Worm (Caenorhabditis elegans) whole organism, L4 larva: ENCODE results near the gene C16C8.4.

ENCODE experiments used
- Y5F2A.4 ChIP-seq: fragments of 200-800 bp; sonication (Bioruptor generic); optimal IDR thresholded peaks from 2 replicates; lab custom pipeline; 2018; ENCODE audit warnings: mild to moderate bottlenecking, missing genetic modification characterization, missing compliant biosample characterization
- Y75B8A.6 ChIP-seq: fragments of 200-800 bp; sonication (Bioruptor generic); IDR thresholded peaks from 2 replicates; pipeline ENCODE4 v1.3.6; 2022; ENCODE audit warnings: missing genetic modification reagents, missing genetic modification characterization, missing compliant biosample characterization
- aha-1 ChIP-seq: fragments of 150-350 bp; peaks from one replicate; lab custom pipeline; 2014; ENCODE audit warnings: missing biosample characterization, missing genetic modification characterization
- ctbp-1 ChIP-seq: fragments of 200-800 bp; sonication (Bioruptor generic); IDR thresholded peaks from 2 replicates; pipeline ENCODE4 v1.3.6; 2022; ENCODE audit warnings: missing genetic modification reagents, missing genetic modification characterization, missing compliant biosample characterization
- daf-12 ChIP-seq: fragments of 150-350 bp; optimal IDR thresholded peaks from 2 replicates; lab custom pipeline; 2014; ENCODE audit warnings: missing biosample characterization, missing genetic modification reagents, missing genetic modification characterization
- daf-16 ChIP-seq, 3 experiments: sonication (generic microtip); optimal IDR thresholded peaks; 2 replicates each; lab custom pipeline; 2016 to 2017; ENCODE audit warnings: missing genetic modification characterization in 3 of 3, missing genetic modification reagents in 3 of 3, mild to moderate bottlenecking in 2 of 3, missing compliant biosample characterization in 2 of 3, missing biosample characterization in 1 of 3, moderate library complexity in 1 of 3
- dmd-6 ChIP-seq: fragments of 200-800 bp; sonication (Bioruptor generic); IDR thresholded peaks from 2 replicates; pipeline ENCODE4 v1.3.6; 2022; ENCODE audit warnings: missing genetic modification reagents, missing genetic modification characterization, missing compliant biosample characterization
- duxl-1 ChIP-seq: sonication (generic microtip); optimal IDR thresholded peaks from 2 replicates; lab custom pipeline; 2016; ENCODE audit warnings: mild to moderate bottlenecking, missing genetic modification characterization, moderate library complexity, missing compliant biosample characterization; ENCODE audit not compliant: poor library complexity
- dve-1 ChIP-seq: sonication (generic microtip); optimal IDR thresholded peaks from 2 replicates; lab custom pipeline; 2017; ENCODE audit warnings: antibody characterized with exemption, mild to moderate bottlenecking, missing genetic modification characterization, missing compliant biosample characterization; ENCODE audit not compliant: insufficient read depth
- egl-43 ChIP-seq: fragments of 200-800 bp; sonication (Bioruptor generic); IDR thresholded peaks from 2 replicates; pipeline ENCODE4 v1.3.6; 2022; ENCODE audit warnings: missing genetic modification reagents, missing genetic modification characterization, missing compliant biosample characterization
- hif-1 ChIP-seq, 2 experiments: sonication (generic microtip); optimal IDR thresholded peaks; 2 replicates each; lab custom pipeline; 2016 to 2017; ENCODE audit warnings: missing compliant biosample characterization in 2 of 2, missing genetic modification characterization in 2 of 2, missing genetic modification reagents in 2 of 2, missing genotype in 2 of 2, mild to moderate bottlenecking in 1 of 2
- hlh-11 ChIP-seq: fragments of 200-800 bp; sonication (Bioruptor generic); optimal IDR thresholded peaks from 2 replicates; lab custom pipeline; 2018; ENCODE audit warnings: mild to moderate bottlenecking, missing genetic modification characterization, missing compliant biosample characterization
- hlh-30 ChIP-seq: sonication (generic microtip); optimal IDR thresholded peaks from 2 replicates; lab custom pipeline; 2017; ENCODE audit warnings: antibody characterized with exemption, mild to moderate bottlenecking, missing genetic modification characterization, missing compliant biosample characterization; ENCODE audit not compliant: insufficient read depth
- hmg-1.1 ChIP-seq: fragments of 200-800 bp; sonication (Bioruptor generic); IDR thresholded peaks from 2 replicates; pipeline ENCODE4 v1.3.6; 2022; ENCODE audit warnings: missing genetic modification reagents, missing genetic modification characterization, missing compliant biosample characterization
- lim-7 ChIP-seq: fragments of 200-800 bp; sonication (Bioruptor generic); IDR thresholded peaks from 2 replicates; pipeline ENCODE4 v1.3.6; 2022; ENCODE audit warnings: missing genetic modification characterization, missing compliant biosample characterization
- lin-1 ChIP-seq: fragments of 200-800 bp; sonication (Bioruptor generic); IDR thresholded peaks from 2 replicates; pipeline ENCODE4 v1.3.6; 2022; ENCODE audit warnings: missing genetic modification reagents, missing genetic modification characterization, missing compliant biosample characterization
- lin-29 ChIP-seq: fragments of 200-800 bp; sonication (Bioruptor generic); IDR thresholded peaks from 2 replicates; pipeline ENCODE4 v1.3.6; 2022; ENCODE audit warnings: missing genetic modification reagents, missing genetic modification characterization, missing compliant biosample characterization
- lsy-2 ChIP-seq, 2 experiments: fragments of 150-350 bp in 1 of 2; sonication (generic microtip) in 1 of 2; optimal IDR thresholded peaks; 2 replicates each; lab custom pipeline; 2014 to 2017; ENCODE audit warnings: missing biosample characterization in 2 of 2, missing genetic modification characterization in 2 of 2
- madf-5 ChIP-seq, 2 experiments: fragments of 200-800 bp; sonication (Bioruptor generic); IDR thresholded peaks; 2 replicates each; pipeline ENCODE4 v1.3.6; 2022; ENCODE audit warnings: missing compliant biosample characterization in 2 of 2, missing genetic modification characterization in 2 of 2
- mdl-1 ChIP-seq, 2 experiments: fragments of 150-350 bp in 1 of 2; sonication (generic microtip) in 1 of 2; optimal IDR thresholded peaks; 2 replicates each; lab custom pipeline; 2014 to 2017; ENCODE audit warnings: missing biosample characterization in 2 of 2, missing genetic modification characterization in 2 of 2
- mdt-29 ChIP-seq: fragments of 200-800 bp; sonication (Bioruptor generic); IDR thresholded peaks from 2 replicates; pipeline ENCODE4 v1.3.6; 2022; ENCODE audit warnings: missing genetic modification reagents, missing genetic modification characterization, missing compliant biosample characterization
- mep-1 ChIP-seq: fragments of 150-350 bp; sonication (generic microtip); optimal IDR thresholded peaks from 3 replicates; lab custom pipeline; 2014; ENCODE audit warnings: missing biosample characterization, missing genetic modification characterization
- nhr-42 ChIP-seq: fragments of 200-800 bp; sonication (Bioruptor generic); IDR thresholded peaks from 2 replicates; pipeline ENCODE4 v1.3.6; 2022; ENCODE audit warnings: missing genetic modification characterization, missing compliant biosample characterization
- pqm-1 ChIP-seq: sonication (generic microtip); optimal IDR thresholded peaks from 2 replicates; lab custom pipeline; 2017; ENCODE audit warnings: missing biosample characterization, missing genetic modification characterization
- rbr-2 ChIP-seq: sonication (generic microtip); optimal IDR thresholded peaks from 2 replicates; lab custom pipeline; 2016; ENCODE audit warnings: missing genotype, missing genetic modification characterization, missing compliant biosample characterization
- saeg-2 ChIP-seq: fragments of 200-800 bp; sonication (Bioruptor generic); IDR thresholded peaks from 2 replicates; pipeline ENCODE4 v1.3.6; 2022; ENCODE audit warnings: missing genetic modification reagents, missing genetic modification characterization, missing compliant biosample characterization
- set-16 ChIP-seq: fragments of 200-800 bp; sonication (Bioruptor generic); IDR thresholded peaks from 2 replicates; pipeline ENCODE4 v1.3.6; 2022; ENCODE audit warnings: missing genetic modification reagents, missing genetic modification characterization, missing compliant biosample characterization
- zag-1 ChIP-seq: fragments of 150-350 bp; optimal IDR thresholded peaks from 2 replicates; lab custom pipeline; 2014; ENCODE audit warnings: missing biosample characterization, missing genetic modification characterization
- zfp-2 ChIP-seq: sonication (generic microtip); optimal IDR thresholded peaks from 2 replicates; lab custom pipeline; 2016; ENCODE audit warnings: mild to moderate bottlenecking, missing genetic modification characterization, missing compliant biosample characterization
- ztf-7 ChIP-seq: fragments of 150-350 bp; optimal IDR thresholded peaks from 2 replicates; lab custom pipeline; 2014; ENCODE audit warnings: missing biosample characterization, missing genetic modification characterization

Gene C16C8.4

DNA sequence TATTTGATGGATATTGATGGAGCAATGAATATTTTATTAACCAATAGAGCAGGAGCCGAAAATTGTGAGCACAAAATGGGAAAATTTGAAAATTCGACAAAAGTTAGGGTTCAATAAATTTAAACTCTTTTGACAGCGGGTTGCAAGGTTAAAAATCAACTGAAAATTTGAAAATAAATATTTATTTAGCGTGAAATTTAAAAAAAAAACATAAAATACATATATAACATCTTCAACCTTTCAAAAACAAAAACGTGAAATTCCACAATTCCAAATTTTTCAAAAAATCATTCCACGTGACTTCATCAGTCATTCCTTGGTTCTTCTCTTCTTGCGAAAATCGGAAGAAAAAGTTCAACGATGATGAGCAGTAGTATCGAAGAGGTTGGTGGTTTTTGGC is 14.8 kb downstream of the C16C8.4 start, which contains the start of gene C16C8.18:
Gene C16C8.18, plus strand, starts transcription at position 301 of the 400 bp plus-strand sequence.
- TF ChIP-seq saeg-2 (GFP tag; lab: Robert Waterston, UW): no peak

DNA sequence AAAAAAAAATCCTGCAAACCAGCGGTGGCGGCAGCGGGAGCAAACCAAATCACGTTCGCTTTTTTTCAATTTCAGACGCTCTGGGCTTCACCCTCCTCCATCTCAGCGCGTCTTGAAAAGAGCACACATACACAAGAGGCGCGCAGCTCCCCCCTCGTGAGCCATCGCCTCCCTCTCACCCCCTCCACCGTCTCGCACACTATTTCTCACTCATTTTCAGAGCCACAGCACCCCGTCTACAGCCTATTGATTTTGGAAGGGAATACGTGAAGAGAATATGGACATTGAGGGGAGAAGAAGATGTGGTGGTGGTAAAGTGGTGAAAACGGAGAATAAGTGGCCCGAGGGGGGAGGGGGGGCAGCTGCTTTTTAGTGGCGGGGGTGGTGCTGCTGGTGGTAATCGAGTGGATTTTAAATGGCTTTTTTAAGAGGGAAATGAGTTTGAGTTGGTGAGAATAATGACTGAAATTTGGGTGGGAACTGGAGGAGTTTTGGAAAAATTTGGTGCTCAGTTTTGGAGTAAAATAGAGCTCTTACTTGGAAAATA is 15.9 kb downstream of the C16C8.4 start:
- peak in 1 of 2 experiments; percentile 18 for TF ChIP-seq hif-1 (tag; optimal IDR thresholded peaks at IDR 0.05; lab: Kevin White, UChicago)
- no peak for TF ChIP-seq ztf-7 (tag; lab: Kevin White, UChicago)
- TF ChIP-seq rbr-2 (tag; lab: Kevin White, UChicago): peak; percentile 41
- TF ChIP-seq mep-1 (tag; lab: Kevin White, UChicago): peak; percentile 46
- TF ChIP-seq hlh-11 (tag; lab: Kevin White, UChicago): peak; percentile 1
- peak; percentile 82 for TF ChIP-seq set-16 (GFP tag; lab: Robert Waterston, UW)
- TF ChIP-seq egl-43 (GFP tag; lab: Robert Waterston, UW): 0 out of 2 replicates have a peak, but pooled peaks have one; percentile 20
- TF ChIP-seq mdt-29 (GFP tag; lab: Robert Waterston, UW): no peak
- 0 out of 2 replicates have a peak, but pooled peaks have one; percentile 33 for TF ChIP-seq ctbp-1 (GFP tag; lab: Robert Waterston, UW)
- peak; percentile 69 for TF ChIP-seq hlh-30 (tag; lab: Kevin White, UChicago)
- peak; percentile 93 for TF ChIP-seq aha-1
- TF ChIP-seq mdl-1 (tag; optimal IDR thresholded peaks at IDR 0.05; lab: Kevin White, UChicago): peak in 1 of 2 experiments; percentile 47
- peak in 1 of 2 experiments; percentile 29 for TF ChIP-seq lsy-2 (tag; optimal IDR thresholded peaks at IDR 0.05; lab: Kevin White, UChicago)
- no peak for TF ChIP-seq daf-16 (GFP tag; optimal IDR thresholded peaks at IDR 0.05; lab: Kevin White, UChicago)
- TF ChIP-seq daf-16 (tag; optimal IDR thresholded peaks at IDR 0.05; lab: Kevin White, UChicago): no peak
- peak; percentile 71 for TF ChIP-seq hmg-1.1 (GFP tag; lab: Robert Waterston, UW)

DNA sequence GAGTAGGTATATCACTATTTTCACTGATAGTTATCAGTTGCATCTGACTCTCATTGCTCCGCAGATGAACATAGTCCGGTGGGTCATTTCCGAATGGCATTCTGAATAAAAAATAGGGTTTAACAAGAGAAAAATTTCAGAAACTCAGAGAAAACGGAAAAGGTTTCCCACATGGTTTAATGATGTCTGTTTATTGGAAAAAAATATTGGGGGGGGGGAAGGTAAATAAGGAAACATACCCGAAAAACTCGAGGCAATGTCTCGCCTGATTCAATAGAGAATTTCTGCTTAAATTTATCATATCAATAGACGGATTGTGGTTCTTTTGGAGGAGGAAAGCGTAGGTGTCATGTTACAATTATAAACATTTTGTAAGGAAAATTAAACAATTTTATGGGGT is 18.7 kb downstream of the C16C8.4 start, which contains the start of gene nep-11:
Gene nep-11, minus strand, starts transcription at position 101 of the 400 bp plus-strand sequence.
- TF ChIP-seq Y75B8A.6 (GFP tag; lab: Robert Waterston, UW): no peak
- TF ChIP-seq zag-1 (tag; lab: Kevin White, UChicago): no peak
- no peak for TF ChIP-seq egl-43 (GFP tag; lab: Robert Waterston, UW)
- no peak for TF ChIP-seq lin-1 (GFP tag; lab: Robert Waterston, UW)
- no peak for TF ChIP-seq hif-1 (tag; optimal IDR thresholded peaks at IDR 0.05; lab: Kevin White, UChicago)
- no peak for TF ChIP-seq hmg-1.1 (GFP tag; lab: Robert Waterston, UW)
- TF ChIP-seq lim-7 (GFP tag; lab: Robert Waterston, UW): no peak

DNA sequence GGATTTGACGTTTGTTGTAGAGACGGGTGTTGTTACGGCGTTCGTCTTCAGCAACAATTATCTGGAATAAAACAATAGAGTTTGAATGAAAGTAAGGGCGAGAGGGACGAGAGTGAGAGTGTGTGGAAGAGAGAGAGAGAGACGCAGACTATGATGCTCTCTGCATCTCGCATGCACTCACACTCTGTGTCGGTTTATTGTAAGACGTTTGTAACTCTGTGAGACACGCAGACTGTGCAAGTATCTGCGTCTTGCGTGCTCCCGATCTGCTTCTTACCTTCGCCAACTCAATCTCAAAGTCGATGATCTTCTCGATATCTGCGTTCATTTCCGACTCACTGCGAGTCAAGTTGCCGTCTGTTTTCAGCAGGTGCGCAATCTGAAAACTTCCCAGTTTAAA is 21.2 kb downstream of the C16C8.4 start:
- TF ChIP-seq duxl-1 (tag; lab: Kevin White, UChicago): peak; percentile 80
- no peak for TF ChIP-seq zfp-2 (tag; lab: Kevin White, UChicago)
- no peak for TF ChIP-seq lin-1 (GFP tag; lab: Robert Waterston, UW)

DNA sequence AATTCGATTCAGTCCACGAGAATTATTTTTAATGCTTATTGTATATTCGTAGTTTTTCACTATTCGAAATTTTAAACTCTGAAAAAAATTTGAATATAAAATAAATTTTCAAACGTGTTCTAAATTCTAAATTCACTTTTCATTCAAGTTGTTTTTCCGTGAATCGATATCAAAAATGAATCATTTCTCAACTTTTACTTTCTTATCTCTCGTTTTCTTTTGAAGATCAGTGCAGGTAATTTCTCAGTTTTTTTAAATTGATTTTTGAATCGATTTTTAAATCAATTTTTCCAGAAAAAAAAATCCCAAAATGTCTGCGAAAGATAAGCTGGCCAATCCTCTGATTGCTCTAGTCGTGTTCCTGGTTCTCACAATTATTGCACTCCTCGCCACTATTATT is 27.7 kb downstream of the C16C8.4 start, which contains the start of gene nep-6:
Gene nep-6, plus strand, starts transcription at position 301 of the 400 bp plus-strand sequence.
- TF ChIP-seq mep-1 (tag; lab: Kevin White, UChicago) (no peak), Y5F2A.4 (GFP tag; lab: Kevin White, UChicago) (no peak), lin-29 (no peak), dve-1 (tag; lab: Kevin White, UChicago) (no peak), dmd-6 (no peak), madf-5 (GFP tag; IDR thresholded peaks at IDR 0.05; lab: Robert Waterston, UW) (no peak), daf-12 (tag; lab: Kevin White, UChicago) (no peak), hlh-11 (tag; lab: Kevin White, UChicago) (no peak), nhr-42 (GFP tag; lab: Robert Waterston, UW) (no peak), pqm-1 (tag; lab: Kevin White, UChicago) (no peak)
